Fruit fly (Drosophila melanogaster): Measurements from ENCODE around the gene LeuRS.
A peak's percentile ranks its signal among the peaks of the same experiment; 100 is the strongest.

Gene LeuRS

dm6 chr2L:3530186-3530832, 15.9 kb upstream of the LeuRS start, which contains the start of the genes Spindly and IFT57 (continued):
- TF ChIP-seq CG18011 (GFP tag; optimal IDR thresholded peaks at IDR 0.05) (no peak), Deaf1 (tag; optimal IDR thresholded peaks at IDR 0.05) (no peak), CG12299 (tag; optimal IDR thresholded peaks at IDR 0.05) (no peak), ato (GFP tag; IDR thresholded peaks at IDR 0.05; ENCODE audit: partially characterized antibody) (peak; percentile 71), gem (tag; optimal IDR thresholded peaks at IDR 0.05) (no peak), CG15601 (tag; optimal IDR thresholded peaks at IDR 0.05) (no peak), tap (tag; optimal IDR thresholded peaks at IDR 0.05) (no peak), CG11504 (tag; optimal IDR thresholded peaks at IDR 0.05) (no peak), vfl (GFP tag; optimal IDR thresholded peaks at IDR 0.05) (no peak), CG1603 (tag; optimal IDR thresholded peaks at IDR 0.05) (peak; percentile 34), CG31441 (GFP tag; IDR thresholded peaks at IDR 0.05) (no peak), CG12659 (GFP tag; optimal IDR thresholded peaks at IDR 0.05) (no peak), Spps (tag; optimal IDR thresholded peaks at IDR 0.05) (no peak), Max (GFP tag; optimal IDR thresholded peaks at IDR 0.05) (no peak), kni (GFP tag; optimal IDR thresholded peaks at IDR 0.05) (no peak), mirr (GFP tag; optimal IDR thresholded peaks at IDR 0.05) (no peak), CG7271 (tag; optimal IDR thresholded peaks at IDR 0.05) (no peak), Doc2 (GFP tag; IDR thresholded peaks at IDR 0.05) (no peak), grn (GFP tag; optimal IDR thresholded peaks at IDR 0.05) (no peak), CG18619 (GFP tag; optimal IDR thresholded peaks at IDR 0.05) (no peak), nom (GFP tag; optimal IDR thresholded peaks at IDR 0.05) (no peak), Nf-YC (tag; optimal IDR thresholded peaks at IDR 0.05) (no peak), CG3847 (GFP tag; IDR thresholded peaks at IDR 0.05) (no peak), Neu2 (GFP tag; optimal IDR thresholded peaks at IDR 0.05; ENCODE audit: borderline replicate concordance) (no peak), CG17361 (GFP tag; IDR thresholded peaks at IDR 0.05) (0 out of 3 replicates have a peak, but pooled peaks have one; percentile 27), CG1529 (GFP tag; optimal IDR thresholded peaks at IDR 0.05) (no peak), CG7987 (GFP tag; optimal IDR thresholded peaks at IDR 0.05) (no peak), dpn (GFP tag; optimal IDR thresholded peaks at IDR 0.05) (no peak), wor (GFP tag; IDR thresholded peaks at IDR 0.05) (no peak), CG32772 (GFP tag; IDR thresholded peaks at IDR 0.05) (peak; percentile 23; the same call in 1 of the 2 replicates), HmgZ (tag; optimal IDR thresholded peaks at IDR 0.05) (no peak), trh (GFP tag; optimal IDR thresholded peaks at IDR 0.05) (no peak), H15 (GFP tag; IDR thresholded peaks at IDR 0.05) (no peak), E2f2 (GFP tag; IDR thresholded peaks at IDR 0.05) (peak; percentile 93), CG11560 (tag; IDR thresholded peaks at IDR 0.05) (no peak), maf-S (GFP tag; optimal IDR thresholded peaks at IDR 0.05) (no peak), Dp (GFP tag; optimal IDR thresholded peaks at IDR 0.05) (peak; percentile 90), CG10267 (tag; optimal IDR thresholded peaks at IDR 0.05) (peak; percentile 27), h (optimal IDR thresholded peaks at IDR 0.05) (no peak), wek (GFP tag; optimal IDR thresholded peaks at IDR 0.05) (no peak), H2.0 (GFP tag; IDR thresholded peaks at IDR 0.05) (no peak), cato (GFP tag; optimal IDR thresholded peaks at IDR 0.05; ENCODE audit: borderline replicate concordance) (no peak), CG9727 (GFP tag; optimal IDR thresholded peaks at IDR 0.05) (no peak), CG15514 (GFP tag; optimal IDR thresholded peaks at IDR 0.05) (no peak), CG13287 (GFP tag; IDR thresholded peaks at IDR 0.05; ENCODE audit: partially characterized antibody) (peak; percentile 72), pzg (GFP tag; optimal IDR thresholded peaks at IDR 0.05) (peak; percentile 33), jigr1 (GFP tag; IDR thresholded peaks at IDR 0.05) (no peak), CG43689 (GFP tag; IDR thresholded peaks at IDR 0.05) (no peak), CG10565 (GFP tag; optimal IDR thresholded peaks at IDR 0.05) (no peak), Atf3 (GFP tag; optimal IDR thresholded peaks at IDR 0.05) (no peak)
